Fruit fly (Drosophila melanogaster) whole organism, pupa: ENCODE data around the gene CG11771.

ENCODE experiments used
- CG10348 ChIP-seq: fragments of 200-800 bp; sonication (Bioruptor generic); IDR thresholded peaks from 2 replicates; pipeline ENCODE4 v1.3.6; 2022; ENCODE audit warnings: missing biosample characterization, missing genetic modification characterization
- CG12605 ChIP-seq: fragments of 200-800 bp; sonication (Bioruptor generic); IDR thresholded peaks from 2 replicates; pipeline ENCODE4 v1.3.6; 2022; ENCODE audit warnings: missing biosample characterization, missing genetic modification characterization
- CG13204 ChIP-seq: fragments of 200-800 bp; sonication (Bioruptor generic); optimal IDR thresholded peaks from 2 replicates; lab custom pipeline; 2018; ENCODE audit warnings: missing biosample characterization, mild to moderate bottlenecking, missing genetic modification characterization, moderate library complexity
- CG14655 ChIP-seq: fragments of 200-800 bp; sonication (Bioruptor generic); optimal IDR thresholded peaks from 3 replicates; lab custom pipeline; 2017; ENCODE audit warnings: mild to moderate bottlenecking, missing biosample characterization, missing genetic modification reagents, missing genetic modification characterization
- CG15710 ChIP-seq: fragments of 200-800 bp; sonication (Bioruptor generic); optimal IDR thresholded peaks from 2 replicates; lab custom pipeline; 2018; ENCODE audit warnings: missing biosample characterization, mild to moderate bottlenecking, missing genetic modification characterization, moderate library complexity
- CG17806 ChIP-seq: fragments of 200-800 bp; sonication (Bioruptor generic); optimal IDR thresholded peaks from 2 replicates; lab custom pipeline; 2018; ENCODE audit warnings: missing biosample characterization, mild to moderate bottlenecking, missing genetic modification characterization, moderate library complexity
- CG32121 ChIP-seq: fragments of 200-800 bp; sonication (Bioruptor generic); IDR thresholded peaks from 2 replicates; pipeline ENCODE4 v1.3.6; 2022; ENCODE audit warnings: missing biosample characterization, missing genetic modification characterization
- CG34367 ChIP-seq: fragments of 200-800 bp; sonication (Bioruptor generic); optimal IDR thresholded peaks from 2 replicates; lab custom pipeline; 2018; ENCODE audit warnings: missing biosample characterization, mild to moderate bottlenecking, missing genetic modification characterization
- CG4496 ChIP-seq: fragments of 200-800 bp; sonication (Bioruptor generic); IDR thresholded peaks from 3 replicates; pipeline ENCODE4 v1.3.6; 2022; ENCODE audit warnings: missing biosample characterization, missing genetic modification characterization
- CG8159 ChIP-seq: fragments of 200-800 bp; sonication (Bioruptor generic); optimal IDR thresholded peaks from 3 replicates; lab custom pipeline; 2018; ENCODE audit warnings: missing biosample characterization, mild to moderate bottlenecking, missing genetic modification characterization, moderate library complexity
- CG8301 ChIP-seq: fragments of 200-800 bp; sonication (Bioruptor generic); optimal IDR thresholded peaks from 2 replicates; lab custom pipeline; 2018; ENCODE audit warnings: missing biosample characterization, mild to moderate bottlenecking, missing genetic modification characterization
- CG9948 ChIP-seq: fragments of 200-800 bp; sonication (Bioruptor generic); optimal IDR thresholded peaks from 2 replicates; lab custom pipeline; 2018; ENCODE audit warnings: missing biosample characterization, mild to moderate bottlenecking, missing genetic modification characterization, moderate library complexity
- D1 ChIP-seq: fragments of 200-800 bp; sonication (Bioruptor generic); optimal IDR thresholded peaks from 2 replicates; lab custom pipeline; 2018; ENCODE audit warnings: missing biosample characterization, mild to moderate bottlenecking, missing genetic modification characterization, moderate library complexity
- EcR ChIP-seq: fragments of 200-800 bp; sonication (Bioruptor generic); optimal IDR thresholded peaks from 3 replicates; lab custom pipeline; 2019; ENCODE audit warnings: missing biosample characterization, missing genetic modification characterization, mild to moderate bottlenecking, moderate library complexity, missing genetic modification reagents
- Ets98B ChIP-seq: fragments of 200-800 bp; sonication (Bioruptor generic); IDR thresholded peaks from 2 replicates; pipeline ENCODE4 v1.3.6; 2022; ENCODE audit warnings: missing biosample characterization, missing genetic modification characterization
- Pif1A ChIP-seq: fragments of 200-800 bp; sonication (Bioruptor generic); optimal IDR thresholded peaks from 3 replicates; lab custom pipeline; 2016; ENCODE audit warnings: missing biosample characterization, missing genetic modification characterization
- Pif1B ChIP-seq: fragments of 200-800 bp; sonication (Bioruptor generic); optimal IDR thresholded peaks from 3 replicates; lab custom pipeline; 2016; ENCODE audit warnings: missing biosample characterization, missing genetic modification characterization
- Snoo ChIP-seq: fragments of 200-800 bp; sonication (Bioruptor generic); optimal IDR thresholded peaks from 3 replicates; lab custom pipeline; 2017; ENCODE audit warnings: missing biosample characterization, mild to moderate bottlenecking, missing genetic modification characterization, inconsistent platforms
- fd96Ca ChIP-seq: fragments of 200-800 bp; sonication (Bioruptor generic); IDR thresholded peaks from 3 replicates; pipeline ENCODE4 v1.3.6; 2022; ENCODE audit warnings: missing biosample characterization, missing genetic modification characterization
- gl ChIP-seq: fragments of 200-800 bp; sonication (Bioruptor generic); optimal IDR thresholded peaks from 2 replicates; lab custom pipeline; 2018; ENCODE audit warnings: missing biosample characterization, mild to moderate bottlenecking, missing genetic modification characterization
- rn ChIP-seq: fragments of 200-800 bp; sonication (Bioruptor generic); IDR thresholded peaks from 2 replicates; pipeline ENCODE4 v1.3.6; 2022; ENCODE audit warnings: missing biosample characterization, missing genetic modification characterization

Gene CG11771

DNA sequence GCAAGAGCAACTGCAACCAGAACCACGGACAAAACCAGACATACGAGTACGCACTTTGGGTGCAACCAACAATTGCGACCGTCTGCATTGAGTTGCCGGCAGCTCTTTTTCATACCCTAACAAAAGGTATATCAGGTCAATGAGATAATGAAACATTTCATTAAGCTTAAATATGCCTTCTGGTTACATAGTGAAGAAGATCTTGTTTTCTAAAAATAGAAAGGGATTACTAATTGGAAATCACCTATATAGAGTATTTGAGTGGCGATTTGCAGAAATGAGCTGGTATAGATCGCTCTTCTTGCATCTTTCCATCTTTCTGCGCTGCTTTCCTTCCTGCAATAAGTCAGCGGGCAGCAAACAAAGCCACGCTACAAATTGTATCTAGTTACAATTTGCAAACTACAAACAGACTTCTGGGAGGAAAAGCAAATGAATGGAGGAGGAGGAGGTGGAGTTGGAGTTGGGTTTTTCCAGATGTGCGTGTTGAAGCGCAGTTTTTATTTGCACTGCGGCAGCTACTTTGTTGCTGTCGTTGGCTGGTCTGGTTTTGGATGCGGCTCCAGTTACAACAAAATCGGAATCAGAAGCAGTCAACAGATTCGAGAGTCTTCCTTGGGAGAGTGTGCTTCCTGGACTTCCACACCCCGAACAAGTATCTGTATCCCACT, 43.1 kb downstream of the CG11771 start:
- peak; percentile 82 for TF ChIP-seq gl (tag; lab: Kevin White, UChicago)
- peak; percentile 95 for TF ChIP-seq CG4496 (GFP tag; lab: Robert Waterston, UW)
- TF ChIP-seq CG34367 (tag; lab: Kevin White, UChicago): peak; percentile 84
- TF ChIP-seq CG8159 (tag; lab: Kevin White, UChicago): peak; percentile 82
- TF ChIP-seq D1 (tag; lab: Kevin White, UChicago): peak; percentile 68
- peak; percentile 94 for TF ChIP-seq Ets98B (GFP tag; lab: Robert Waterston, UW)
- TF ChIP-seq EcR: no peak
- TF ChIP-seq CG8301 (tag; lab: Kevin White, UChicago): peak; percentile 98
- TF ChIP-seq CG17806 (tag; lab: Kevin White, UChicago): peak; percentile 92
- peak; percentile 98 for TF ChIP-seq CG14655 (GFP tag; lab: Kevin White, UChicago)
- peak; percentile 79 for TF ChIP-seq rn
- peak; percentile 61 for TF ChIP-seq Snoo (tag; lab: Kevin White, UChicago)
- TF ChIP-seq CG13204: peak; percentile 75
- TF ChIP-seq CG15710 (tag; lab: Kevin White, UChicago): peak; percentile 83
- peak; percentile 86 for TF ChIP-seq fd96Ca (GFP tag; lab: Robert Waterston, UW)
- peak; percentile 89 for TF ChIP-seq CG12605
- peak; percentile 74 for TF ChIP-seq CG32121 (GFP tag; lab: Robert Waterston, UW)
- TF ChIP-seq Pif1A (GFP tag; lab: Kevin White, UChicago): peak; percentile 92
- peak; percentile 86 for TF ChIP-seq Pif1B
- peak; percentile 91 for TF ChIP-seq CG9948 (tag; lab: Kevin White, UChicago)
- TF ChIP-seq CG10348 (GFP tag; lab: Robert Waterston, UW): no peak

- TF ChIP-seq CG14655 (GFP tag; lab: Kevin White, UChicago) (peak; percentile 45), Snoo (tag; lab: Kevin White, UChicago) (no peak), EcR (no peak), CG8159 (tag; lab: Kevin White, UChicago) (peak; percentile 3), CG8301 (tag; lab: Kevin White, UChicago) (peak; percentile 13)
These were observed 44.3 kb downstream of the CG11771 start for dm6 chr3R:24976144-24976543.

DNA sequence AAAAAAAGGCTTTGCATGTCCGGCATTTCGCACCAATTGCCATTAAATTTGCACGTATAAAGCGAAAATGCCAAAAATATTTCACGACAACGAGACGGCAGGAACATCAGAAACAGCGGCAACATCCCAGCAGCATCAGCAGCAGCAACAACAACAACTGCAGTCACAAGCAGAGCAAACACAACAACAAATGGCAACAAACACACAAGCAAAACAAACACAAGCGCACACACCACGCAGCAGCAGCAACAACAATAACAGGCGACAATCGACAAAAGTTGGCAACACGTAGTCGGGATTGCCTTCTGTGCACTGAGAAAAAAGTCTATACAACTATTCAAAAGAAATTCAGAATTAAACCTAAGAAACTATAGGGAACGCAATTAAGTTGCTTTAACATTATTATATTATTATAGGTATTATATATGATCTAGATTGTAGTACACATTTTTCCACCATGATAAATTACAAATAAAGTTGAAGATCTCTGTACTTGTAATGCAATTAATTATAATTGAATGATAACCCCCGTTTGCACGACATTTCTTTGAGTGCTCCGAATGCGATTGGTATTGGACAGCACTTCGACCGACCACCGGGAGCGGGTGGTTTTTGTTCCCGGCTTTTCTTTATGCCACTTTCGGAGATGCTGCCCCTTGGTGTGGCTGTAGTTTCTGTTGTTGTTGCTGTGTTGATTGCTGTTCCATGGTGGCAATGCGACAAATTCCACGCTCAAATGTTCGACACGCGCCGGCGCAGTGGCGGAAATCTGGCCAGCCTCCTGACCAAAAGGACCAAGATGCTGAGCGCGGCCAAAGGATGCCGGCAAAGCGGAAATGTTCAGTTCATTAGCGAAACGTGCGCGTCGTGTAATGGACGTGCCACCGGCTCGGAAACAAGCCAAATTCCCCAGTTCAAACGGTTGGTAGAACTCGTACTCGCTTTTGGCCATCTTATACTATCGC, 52.0 kb downstream of the CG11771 start, which contains the start of gene tnc:
Gene tnc (plus strand): TSS at position 848 of the 965 bp plus-strand sequence.
- TF ChIP-seq CG34367 (tag; lab: Kevin White, UChicago) (peak; percentile 70), CG17806 (tag; lab: Kevin White, UChicago) (peak; percentile 80), CG32121 (GFP tag; lab: Robert Waterston, UW) (0 out of 2 replicates have a peak, but pooled peaks have one; percentile 38), Snoo (tag; lab: Kevin White, UChicago) (peak; percentile 86), CG10348 (GFP tag; lab: Robert Waterston, UW) (no peak), gl (tag; lab: Kevin White, UChicago) (peak; percentile 47), EcR (no peak), CG13204 (peak; percentile 33), CG8159 (tag; lab: Kevin White, UChicago) (peak; percentile 88), CG9948 (tag; lab: Kevin White, UChicago) (peak; percentile 84), D1 (tag; lab: Kevin White, UChicago) (peak; percentile 51), Pif1B (peak; percentile 60), Ets98B (GFP tag; lab: Robert Waterston, UW) (peak; percentile 48), rn (no peak), CG8301 (tag; lab: Kevin White, UChicago) (peak; percentile 82), CG14655 (GFP tag; lab: Kevin White, UChicago) (peak; percentile 86), Pif1A (GFP tag; lab: Kevin White, UChicago) (peak; percentile 53), CG15710 (tag; lab: Kevin White, UChicago) (peak; percentile 85), CG4496 (GFP tag; lab: Robert Waterston, UW) (peak; percentile 61; the same call in 2 of the 3 replicates), CG12605 (peak; percentile 61), fd96Ca (GFP tag; lab: Robert Waterston, UW) (no peak)
